Worm (Caenorhabditis elegans): Measurements from ENCODE around the gene lron-3.

The lron-3 gene

ce11 chrX:15593366-15593765 is 35.6 kb upstream of the lron-3 start:
- no peak for TF ChIP-seq nhr-76 (tag; optimal IDR thresholded peaks at IDR 0.05)
- TF ChIP-seq lsy-12 (tag; optimal IDR thresholded peaks at IDR 0.05), result no peak
- TF ChIP-seq unc-39 (tag; optimal IDR thresholded peaks at IDR 0.05), result no peak
- TF ChIP-seq pha-4 (tag; optimal IDR thresholded peaks at IDR 0.05), result no peak

ce11 chrX:15591068-15591467 is 33.3 kb upstream of the lron-3 start, which contains the start of gene usp-33:
TSS of gene usp-33 (plus strand) at chrX:15591368.
- TF ChIP-seq nhr-23 (tag; optimal IDR thresholded peaks at IDR 0.05) (no peak), ztf-11 (tag; optimal IDR thresholded peaks at IDR 0.05) (no peak), fkh-10 (GFP tag; optimal IDR thresholded peaks at IDR 0.05) (no peak), ceh-28 (tag; optimal IDR thresholded peaks at IDR 0.05) (no peak), pqm-1 (tag; optimal IDR thresholded peaks at IDR 0.05) (no peak), mml-1 (tag; optimal IDR thresholded peaks at IDR 0.05) (no peak), jun-1 (tag; optimal IDR thresholded peaks at IDR 0.05) (no peak), elt-1 (tag; optimal IDR thresholded peaks at IDR 0.05) (no peak), nhr-11 (tag; optimal IDR thresholded peaks at IDR 0.05) (no peak), fkh-2 (tag; optimal IDR thresholded peaks at IDR 0.05) (no peak), egl-5 (tag; optimal IDR thresholded peaks at IDR 0.05) (no peak), daf-12 (tag; optimal IDR thresholded peaks at IDR 0.05) (no peak)

- TF ChIP-seq hmg-11 (tag; optimal IDR thresholded peaks at IDR 0.05) (peak; percentile 28), pqm-1 (tag; optimal IDR thresholded peaks at IDR 0.05) (no peak), ama-1 (optimal IDR thresholded peaks at IDR 0.05) (no peak), mdl-1 (tag; optimal IDR thresholded peaks at IDR 0.05) (no peak), nhr-237 (tag; optimal IDR thresholded peaks at IDR 0.05) (no peak), pha-4 (tag; optimal IDR thresholded peaks at IDR 0.05) (peak; percentile 74), jun-1 (tag; optimal IDR thresholded peaks at IDR 0.05) (no peak), ceh-82 (tag; optimal IDR thresholded peaks at IDR 0.05) (no peak), unc-62 (GFP tag; optimal IDR thresholded peaks at IDR 0.05) (no peak), nhr-25 (tag; optimal IDR thresholded peaks at IDR 0.05) (peak; percentile 9), lin-39 (tag; optimal IDR thresholded peaks at IDR 0.05) (no peak), egl-5 (tag; optimal IDR thresholded peaks at IDR 0.05) (no peak), lsy-12 (tag; optimal IDR thresholded peaks at IDR 0.05) (no peak), nfya-1 (tag; optimal IDR thresholded peaks at IDR 0.05; ENCODE audit: insufficient read depth) (peak; percentile 42), mml-1 (tag; optimal IDR thresholded peaks at IDR 0.05) (no peak)
These were observed 32.7 kb upstream of the lron-3 start, which contains the start of gene gas-1 for ce11 chrX:15590347-15590928. TSS of gene gas-1 (minus strand) at chrX:15590397.

ce11 chrX:15586192-15586591 is 28.4 kb upstream of the lron-3 start:
- TF ChIP-seq mdl-1 (tag; optimal IDR thresholded peaks at IDR 0.05) (no peak), ceh-82 (tag; optimal IDR thresholded peaks at IDR 0.05) (no peak), fkh-2 (tag; optimal IDR thresholded peaks at IDR 0.05) (no peak), snpc-4 (tag; optimal IDR thresholded peaks at IDR 0.05) (peak; percentile 4), hmg-11 (tag; optimal IDR thresholded peaks at IDR 0.05) (no peak), ZK546.5 (tag; optimal IDR thresholded peaks at IDR 0.05) (no peak)

ce11 chrX:15585144-15585543 is 27.4 kb upstream of the lron-3 start:
- TF ChIP-seq nfya-1 (tag; optimal IDR thresholded peaks at IDR 0.05; ENCODE audit: insufficient read depth), result no peak

- no peak for TF ChIP-seq ZK546.5 (tag; optimal IDR thresholded peaks at IDR 0.05)
- no peak for TF ChIP-seq ztf-4 (tag; optimal IDR thresholded peaks at IDR 0.05)
These were observed 19.2 kb upstream of the lron-3 start, which contains the start of gene K09A9.6 for ce11 chrX:15576942-15577341. TSS of gene K09A9.6 (plus strand) at chrX:15577242.

- TF ChIP-seq nhr-43 (tag; optimal IDR thresholded peaks at IDR 0.05; ENCODE audit: poor library complexity, severe bottlenecking) (no peak), nfya-1 (tag; optimal IDR thresholded peaks at IDR 0.05; ENCODE audit: insufficient read depth) (peak; percentile 23), mml-1 (tag; optimal IDR thresholded peaks at IDR 0.05) (no peak), ceh-82 (tag; optimal IDR thresholded peaks at IDR 0.05) (no peak), ztf-11 (tag; optimal IDR thresholded peaks at IDR 0.05) (no peak), egl-5 (tag; optimal IDR thresholded peaks at IDR 0.05) (peak; percentile 9), lin-39 (tag; optimal IDR thresholded peaks at IDR 0.05) (no peak), ceh-16 (tag; optimal IDR thresholded peaks at IDR 0.05) (no peak)
These were observed 17.7 kb upstream of the lron-3 start for ce11 chrX:15575460-15575859.
